Worm (Caenorhabditis elegans) whole organism, late embryonic: ENCODE results near the gene Y38H6C.18.
"Not testable (repeated sequence)": the region's sequence is repeated elsewhere in the genome, so short reads cannot be mapped to it uniquely, and the experiment has no call there.

Experiments
- ama-1 ChIP-seq: fragments of 150-350 bp; optimal IDR thresholded peaks from 2 replicates; lab custom pipeline; 2014
- ceh-22 ChIP-seq: sonication (generic microtip); optimal IDR thresholded peaks from 2 replicates; lab custom pipeline; 2017; ENCODE audit warnings: missing biosample characterization, missing genetic modification characterization
- ceh-6 ChIP-seq: fragments of 200-800 bp; sonication (Bioruptor generic); optimal IDR thresholded peaks from 2 replicates; lab custom pipeline; 2018; ENCODE audit warnings: mild to moderate bottlenecking, missing genetic modification characterization, missing compliant biosample characterization
- hlh-6 ChIP-seq: sonication (generic microtip); optimal IDR thresholded peaks from 2 replicates; lab custom pipeline; 2016; ENCODE audit warnings: missing genotype, missing genetic modification characterization, missing compliant biosample characterization
- ttx-3 ChIP-seq: sonication (generic microtip); optimal IDR thresholded peaks from 2 replicates; lab custom pipeline; 2016; ENCODE audit warnings: missing genetic modification reagents, missing genetic modification characterization, missing compliant biosample characterization

DNA sequence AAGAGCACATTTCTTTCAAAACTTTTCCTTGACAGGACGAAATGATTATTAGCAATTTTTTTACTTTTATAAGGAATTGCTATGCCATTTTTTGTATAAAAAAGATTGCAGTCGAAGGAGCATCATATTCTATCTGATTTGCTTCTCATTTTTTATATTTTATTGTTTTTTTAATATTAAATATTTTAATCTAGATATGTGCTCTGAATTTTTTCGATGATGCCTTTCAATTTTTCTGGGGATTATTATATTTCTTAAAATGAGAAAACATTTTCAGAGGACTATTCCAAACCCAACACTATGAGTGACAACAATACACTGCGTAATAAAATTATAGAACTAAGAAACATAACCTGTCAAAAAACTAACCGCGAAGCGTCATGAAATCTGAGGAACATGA is 22.0 kb upstream of the Y38H6C.18 start, which contains the start of gene F26F2.4:
- TF ChIP-seq ttx-3; ceh-6 (GFP tag; lab: Kevin White, UChicago); ama-1; hlh-6 (tag; lab: Kevin White, UChicago); ceh-22: not testable (repeated sequence)
